Worm (Caenorhabditis elegans) whole organism, L4 larva: Measurements from ENCODE around the gene fbxa-116.

Experiments used
- D1046.2 ChIP-seq: fragments of 200-800 bp; sonication (Bioruptor generic); IDR thresholded peaks from 2 replicates; pipeline ENCODE4 v1.3.6; 2022; ENCODE audit warnings: missing genetic modification characterization, missing compliant biosample characterization
- F10B5.3 ChIP-seq: sonication (generic microtip); optimal IDR thresholded peaks from 2 replicates; lab custom pipeline; 2016; ENCODE audit warnings: mild to moderate bottlenecking, missing genetic modification characterization, missing compliant biosample characterization
- F26F4.8 ChIP-seq: fragments of 200-800 bp; sonication (Bioruptor generic); conservative IDR thresholded peaks from 2 replicates; pipeline ENCODE4 v1.3.6; 2022; ENCODE audit warnings: missing genetic modification characterization, missing compliant biosample characterization
- F44E2.7 ChIP-seq: fragments of 200-800 bp; sonication (Bioruptor generic); IDR thresholded peaks from 2 replicates; pipeline ENCODE4 v2.1.2; 2022; ENCODE audit warnings: missing genetic modification characterization, missing compliant biosample characterization
- F49E8.2 ChIP-seq: sonication (generic microtip); optimal IDR thresholded peaks from 2 replicates; lab custom pipeline; 2016; ENCODE audit warnings: missing compliant biosample characterization, mild to moderate bottlenecking, missing genetic modification characterization, borderline replicate concordance
- R02D3.7 ChIP-seq: fragments of 150-350 bp; sonication (generic microtip); optimal IDR thresholded peaks from 3 replicates; lab custom pipeline; 2014; ENCODE audit warnings: missing biosample characterization, missing genetic modification characterization
- T20F7.1 ChIP-seq: fragments of 200-800 bp; sonication (Bioruptor generic); optimal IDR thresholded peaks from 2 replicates; lab custom pipeline; 2018; ENCODE audit warnings: mild to moderate bottlenecking, missing genetic modification characterization, missing compliant biosample characterization
- ZK546.5 ChIP-seq, 2 experiments: sonication (generic microtip); optimal IDR thresholded peaks; 2 replicates each; lab custom pipeline; 2017; ENCODE audit warnings: missing biosample characterization in 2 of 2, missing genetic modification characterization in 2 of 2
- aha-1 ChIP-seq: fragments of 150-350 bp; peaks from one replicate; lab custom pipeline; 2014; ENCODE audit warnings: missing biosample characterization, missing genetic modification characterization
- aly-2 ChIP-seq: sonication (generic microtip); optimal IDR thresholded peaks from 2 replicates; lab custom pipeline; 2018; ENCODE audit warnings: missing biosample characterization, missing genetic modification characterization
- ama-1 ChIP-seq: fragments of 150-350 bp; optimal IDR thresholded peaks from 2 replicates; lab custom pipeline; 2014; ENCODE audit warnings: inconsistent platforms, mixed read lengths
- ceh-20 ChIP-seq: fragments of 200-800 bp; sonication (Bioruptor generic); IDR thresholded peaks from 2 replicates; pipeline ENCODE4 v1.3.6; 2022; ENCODE audit warnings: missing genetic modification reagents, missing genetic modification characterization, missing compliant biosample characterization
- ceh-28 ChIP-seq: fragments of 150-350 bp; optimal IDR thresholded peaks from 2 replicates; lab custom pipeline; 2014; ENCODE audit warnings: missing biosample characterization, missing genetic modification reagents, missing genetic modification characterization
- daf-16 ChIP-seq, 3 experiments: sonication (generic microtip); optimal IDR thresholded peaks; 2 replicates each; lab custom pipeline; 2016 to 2017; ENCODE audit warnings: missing genetic modification characterization in 3 of 3, missing genetic modification reagents in 3 of 3, mild to moderate bottlenecking in 2 of 3, missing compliant biosample characterization in 2 of 3, missing biosample characterization in 1 of 3, moderate library complexity in 1 of 3
- dmd-9 ChIP-seq: fragments of 200-800 bp; sonication (Bioruptor generic); IDR thresholded peaks from 2 replicates; pipeline ENCODE4 v1.3.6; 2022; ENCODE audit warnings: missing genetic modification reagents, missing genetic modification characterization, missing compliant biosample characterization
- egl-27 ChIP-seq: sonication (generic microtip); optimal IDR thresholded peaks from 3 replicates; lab custom pipeline; 2017; ENCODE audit warnings: missing biosample characterization, missing genetic modification reagents, missing genetic modification characterization
- fkh-10 ChIP-seq: fragments of 150-350 bp; optimal IDR thresholded peaks from 2 replicates; lab custom pipeline; 2014; ENCODE audit warnings: missing biosample characterization, missing genetic modification reagents, missing genetic modification characterization
- fos-1 ChIP-seq: fragments of 150-350 bp; optimal IDR thresholded peaks from 2 replicates; lab custom pipeline; 2014; ENCODE audit warnings: missing biosample characterization, missing genetic modification characterization
- hif-1 ChIP-seq, 2 experiments: sonication (generic microtip); optimal IDR thresholded peaks; 2 replicates each; lab custom pipeline; 2016 to 2017; ENCODE audit warnings: missing compliant biosample characterization in 2 of 2, missing genetic modification characterization in 2 of 2, missing genetic modification reagents in 2 of 2, missing genotype in 2 of 2, mild to moderate bottlenecking in 1 of 2
- jun-1 ChIP-seq: fragments of 150-350 bp; optimal IDR thresholded peaks from 2 replicates; lab custom pipeline; 2014; ENCODE audit warnings: missing biosample characterization, missing genetic modification reagents, missing genetic modification characterization
- lin-13 ChIP-seq: fragments of 150-350 bp; optimal IDR thresholded peaks from 2 replicates; lab custom pipeline; 2014; ENCODE audit warnings: missing biosample characterization, missing genetic modification reagents, missing genetic modification characterization
- lin-29 ChIP-seq: fragments of 200-800 bp; sonication (Bioruptor generic); IDR thresholded peaks from 2 replicates; pipeline ENCODE4 v1.3.6; 2022; ENCODE audit warnings: missing genetic modification reagents, missing genetic modification characterization, missing compliant biosample characterization
- lir-3 ChIP-seq: sonication (generic microtip); optimal IDR thresholded peaks from 2 replicates; lab custom pipeline; 2016; ENCODE audit warnings: mild to moderate bottlenecking, missing genetic modification characterization, missing compliant biosample characterization
- madf-5 ChIP-seq, 2 experiments: fragments of 200-800 bp; sonication (Bioruptor generic); IDR thresholded peaks; 2 replicates each; pipeline ENCODE4 v1.3.6; 2022; ENCODE audit warnings: missing compliant biosample characterization in 2 of 2, missing genetic modification characterization in 2 of 2
- madf-9 ChIP-seq: fragments of 200-800 bp; sonication (Bioruptor generic); conservative IDR thresholded peaks from 2 replicates; pipeline ENCODE4 v1.3.6; 2022; ENCODE audit warnings: missing genetic modification reagents, missing genetic modification characterization, missing compliant biosample characterization
- mdl-1 ChIP-seq, 2 experiments: fragments of 150-350 bp in 1 of 2; sonication (generic microtip) in 1 of 2; optimal IDR thresholded peaks; 2 replicates each; lab custom pipeline; 2014 to 2017; ENCODE audit warnings: missing biosample characterization in 2 of 2, missing genetic modification characterization in 2 of 2
- mdt-29 ChIP-seq: fragments of 200-800 bp; sonication (Bioruptor generic); IDR thresholded peaks from 2 replicates; pipeline ENCODE4 v1.3.6; 2022; ENCODE audit warnings: missing genetic modification reagents, missing genetic modification characterization, missing compliant biosample characterization
- mes-2 ChIP-seq: sonication (generic microtip); optimal IDR thresholded peaks from 2 replicates; lab custom pipeline; 2016; ENCODE audit warnings: missing genotype, mild to moderate bottlenecking, missing genetic modification characterization, missing compliant biosample characterization; ENCODE audit not compliant: poor library complexity, severe bottlenecking
- mxl-2 ChIP-seq: fragments of 200-800 bp; sonication (Bioruptor generic); conservative IDR thresholded peaks from 2 replicates; pipeline ENCODE4 v1.3.6; 2022; ENCODE audit warnings: missing genetic modification reagents, missing genetic modification characterization, missing compliant biosample characterization
- nhr-11 ChIP-seq: fragments of 150-350 bp; optimal IDR thresholded peaks from 2 replicates; lab custom pipeline; 2014; ENCODE audit warnings: missing biosample characterization, missing genetic modification characterization
- nhr-237 ChIP-seq: sonication (generic microtip); optimal IDR thresholded peaks from 2 replicates; lab custom pipeline; 2017; ENCODE audit warnings: missing biosample characterization, missing genetic modification characterization
- nhr-25 ChIP-seq: sonication (generic microtip); optimal IDR thresholded peaks from 2 replicates; lab custom pipeline; 2017; ENCODE audit warnings: missing genetic modification characterization, mild to moderate bottlenecking, missing compliant biosample characterization, antibody characterized with exemption, moderate library complexity, borderline replicate concordance; ENCODE audit not compliant: insufficient read depth
- nhr-42 ChIP-seq: fragments of 200-800 bp; sonication (Bioruptor generic); IDR thresholded peaks from 2 replicates; pipeline ENCODE4 v1.3.6; 2022; ENCODE audit warnings: missing genetic modification characterization, missing compliant biosample characterization
- nhr-48 ChIP-seq: sonication (generic microtip); optimal IDR thresholded peaks from 2 replicates; lab custom pipeline; 2016; ENCODE audit warnings: mild to moderate bottlenecking, missing genetic modification characterization, missing compliant biosample characterization
- nhr-6 ChIP-seq: fragments of 150-350 bp; optimal IDR thresholded peaks from 2 replicates; lab custom pipeline; 2014; ENCODE audit warnings: missing biosample characterization, missing genetic modification characterization
- nhr-76 ChIP-seq: fragments of 150-350 bp; optimal IDR thresholded peaks from 2 replicates; lab custom pipeline; 2014; ENCODE audit warnings: missing biosample characterization, missing genetic modification characterization
- nhr-77 ChIP-seq: fragments of 150-350 bp; optimal IDR thresholded peaks from 2 replicates; lab custom pipeline; 2014; ENCODE audit warnings: missing biosample characterization, missing genetic modification characterization
- pha-4 ChIP-seq, 2 experiments: fragments of 150-350 bp in 1 of 2; fragments of 200-800 bp in 1 of 2; sonication (Bioruptor generic) in 1 of 2; IDR thresholded peaks in 1 of 2; optimal IDR thresholded peaks in 1 of 2; 2 replicates each; pipeline versions ENCODE4 v1.3.6 to Lab custom; 2014 to 2022; ENCODE audit warnings: missing genetic modification characterization in 2 of 2, missing genetic modification reagents in 2 of 2, missing biosample characterization in 1 of 2, missing compliant biosample characterization in 1 of 2
- php-3 ChIP-seq: fragments of 200-800 bp; sonication (Bioruptor generic); IDR thresholded peaks from 2 replicates; pipeline ENCODE4 v1.3.6; 2022; ENCODE audit warnings: missing genetic modification reagents, missing genetic modification characterization, missing compliant biosample characterization
- pqm-1 ChIP-seq: sonication (generic microtip); optimal IDR thresholded peaks from 2 replicates; lab custom pipeline; 2017; ENCODE audit warnings: missing biosample characterization, missing genetic modification characterization
- rbr-2 ChIP-seq: sonication (generic microtip); optimal IDR thresholded peaks from 2 replicates; lab custom pipeline; 2016; ENCODE audit warnings: missing genotype, missing genetic modification characterization, missing compliant biosample characterization
- set-16 ChIP-seq: fragments of 200-800 bp; sonication (Bioruptor generic); IDR thresholded peaks from 2 replicates; pipeline ENCODE4 v1.3.6; 2022; ENCODE audit warnings: missing genetic modification reagents, missing genetic modification characterization, missing compliant biosample characterization
- snpc-1.2 ChIP-seq: fragments of 200-800 bp; sonication (Bioruptor generic); IDR thresholded peaks from 2 replicates; pipeline ENCODE4 v1.3.6; 2022; ENCODE audit warnings: missing genetic modification reagents, missing genetic modification characterization, missing compliant biosample characterization
- spr-1 ChIP-seq: sonication (generic microtip); optimal IDR thresholded peaks from 2 replicates; lab custom pipeline; 2016; ENCODE audit warnings: mild to moderate bottlenecking, missing genetic modification characterization, missing compliant biosample characterization
- spr-3 ChIP-seq: fragments of 200-800 bp; sonication (Bioruptor generic); optimal IDR thresholded peaks from 2 replicates; lab custom pipeline; 2018; ENCODE audit warnings: mild to moderate bottlenecking, missing genetic modification characterization, missing compliant biosample characterization
- tag-97 ChIP-seq: fragments of 200-800 bp; sonication (Bioruptor generic); IDR thresholded peaks from 2 replicates; pipeline ENCODE4 v1.3.6; 2022; ENCODE audit warnings: missing genetic modification characterization, missing compliant biosample characterization
- unc-130 ChIP-seq: sonication (generic microtip); optimal IDR thresholded peaks from 2 replicates; lab custom pipeline; 2016; ENCODE audit warnings: missing genetic modification reagents, missing genetic modification characterization, missing compliant biosample characterization
- vab-7 ChIP-seq: fragments of 200-800 bp; sonication (Bioruptor generic); IDR thresholded peaks from 2 replicates; pipeline ENCODE4 v1.3.6; 2022; ENCODE audit warnings: missing genetic modification reagents, missing genetic modification characterization, missing compliant biosample characterization
- zfp-2 ChIP-seq: sonication (generic microtip); optimal IDR thresholded peaks from 2 replicates; lab custom pipeline; 2016; ENCODE audit warnings: mild to moderate bottlenecking, missing genetic modification characterization, missing compliant biosample characterization
- zfp-3 ChIP-seq: fragments of 200-800 bp; sonication (Bioruptor generic); conservative IDR thresholded peaks from 2 replicates; pipeline ENCODE4 v1.3.6; 2022; ENCODE audit warnings: missing genetic modification reagents, missing genetic modification characterization, missing compliant biosample characterization
- zip-11 ChIP-seq: fragments of 200-800 bp; sonication (Bioruptor generic); IDR thresholded peaks from 2 replicates; pipeline ENCODE4 v1.3.6; 2022; ENCODE audit warnings: missing genetic modification characterization, missing compliant biosample characterization
- ztf-11 ChIP-seq: fragments of 150-350 bp; optimal IDR thresholded peaks from 2 replicates; lab custom pipeline; 2014; ENCODE audit warnings: missing biosample characterization, missing genetic modification characterization

fbxa-116 gene

DNA sequence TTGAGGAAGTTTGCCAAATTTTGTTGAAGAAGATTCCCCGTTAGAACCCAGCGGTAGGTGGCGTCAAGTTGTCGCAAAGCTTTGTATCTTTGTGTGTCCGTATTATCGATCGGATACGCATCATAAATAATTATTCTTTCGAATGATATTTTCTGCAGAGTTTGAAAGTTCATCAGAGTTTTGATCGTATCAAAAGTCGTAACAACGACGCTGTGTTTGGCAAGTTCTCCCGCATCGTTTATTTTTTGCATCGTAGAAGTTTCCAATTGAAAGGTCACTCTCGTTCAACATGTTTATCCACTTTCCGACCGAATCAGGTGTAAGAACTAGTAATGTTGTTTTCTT is 25.6 kb downstream of the fbxa-116 start (continued):
- TF ChIP-seq F10B5.3 (tag; lab: Kevin White, UChicago) (no peak), hif-1 (tag; optimal IDR thresholded peaks at IDR 0.05; lab: Kevin White, UChicago) (no peak), aha-1 (tag; lab: Kevin White, UChicago) (peak; percentile 38), pha-4 (GFP tag; IDR thresholded peaks at IDR 0.05; lab: Robert Waterston, UW) (no peak), pha-4 (tag; optimal IDR thresholded peaks at IDR 0.05; lab: Kevin White, UChicago) (no peak), spr-3 (GFP tag; lab: Kevin White, UChicago) (no peak), spr-1 (tag; lab: Kevin White, UChicago) (no peak), fos-1 (tag; lab: Kevin White, UChicago) (no peak), nhr-237 (tag; lab: Kevin White, UChicago) (no peak), mxl-2 (GFP tag; lab: Robert Waterston, UW) (no peak), daf-16 (GFP tag; optimal IDR thresholded peaks at IDR 0.05; lab: Kevin White, UChicago) (no peak), daf-16 (tag; optimal IDR thresholded peaks at IDR 0.05; lab: Kevin White, UChicago) (peak; percentile 51), jun-1 (tag; lab: Kevin White, UChicago) (no peak), madf-9 (GFP tag; lab: Robert Waterston, UW) (no peak), snpc-1.2 (no peak), mes-2 (tag; lab: Kevin White, UChicago) (peak; percentile 18), madf-5 (GFP tag; IDR thresholded peaks at IDR 0.05; lab: Robert Waterston, UW) (no peak), nhr-76 (tag; lab: Kevin White, UChicago) (no peak), nhr-6 (no peak), lir-3 (tag; lab: Kevin White, UChicago) (no peak), F44E2.7 (no peak; the same call in 1 of the 2 replicates), lin-29 (GFP tag; lab: Robert Waterston, UW) (no peak), zfp-2 (tag; lab: Kevin White, UChicago) (no peak), F49E8.2 (tag; lab: Kevin White, UChicago) (no peak), dmd-9 (no peak), ZK546.5 (tag; optimal IDR thresholded peaks at IDR 0.05; lab: Kevin White, UChicago) (no peak), vab-7 (GFP tag; lab: Robert Waterston, UW) (no peak), nhr-11 (tag; lab: Kevin White, UChicago) (no peak), D1046.2 (GFP tag; lab: Robert Waterston, UW) (no peak), pqm-1 (tag; lab: Kevin White, UChicago) (no peak), nhr-77 (tag; lab: Kevin White, UChicago) (no peak), unc-130 (no peak), R02D3.7 (tag; lab: Kevin White, UChicago) (no peak), T20F7.1 (GFP tag; lab: Kevin White, UChicago) (no peak), nhr-42 (GFP tag; lab: Robert Waterston, UW) (no peak), ceh-20 (no peak), egl-27 (tag; lab: Kevin White, UChicago) (no peak), mdl-1 (tag; optimal IDR thresholded peaks at IDR 0.05; lab: Kevin White, UChicago) (no peak), nhr-48 (tag; lab: Kevin White, UChicago) (no peak), set-16 (GFP tag; lab: Robert Waterston, UW) (no peak), F26F4.8 (GFP tag; lab: Robert Waterston, UW) (no peak), mdt-29 (GFP tag; lab: Robert Waterston, UW) (no peak; the same call in 1 of the 2 replicates), tag-97 (no peak), ama-1 (lab: Kevin White, UChicago) (peak; percentile 65), aly-2 (tag; lab: Kevin White, UChicago) (no peak), zfp-3 (GFP tag; lab: Robert Waterston, UW) (peak; percentile 90), ceh-28 (no peak), rbr-2 (no peak), zip-11 (GFP tag; lab: Robert Waterston, UW) (no peak), ztf-11 (no peak), lin-13 (GFP tag; lab: Kevin White, UChicago) (no peak), fkh-10 (GFP tag; lab: Kevin White, UChicago) (no peak), php-3 (GFP tag; lab: Robert Waterston, UW) (0 out of 2 replicates have a peak, but pooled peaks have one; percentile 28), nhr-25 (no peak)
